Worm (Caenorhabditis elegans) whole organism, L3 larva: ENCODE data around the gene nspd-4.
A peak's percentile ranks its signal among the peaks of the same experiment; 100 is the strongest.

Experiments
- aly-2 ChIP-seq: fragments of 150-350 bp; optimal IDR thresholded peaks from 2 replicates; lab custom pipeline; 2014; ENCODE audit warnings: missing biosample characterization, missing genetic modification characterization
- ama-1 ChIP-seq: fragments of 150-350 bp; optimal IDR thresholded peaks from 2 replicates; lab custom pipeline; 2018
- ceh-16 ChIP-seq: sonication (generic microtip); optimal IDR thresholded peaks from 2 replicates; lab custom pipeline; 2017; ENCODE audit warnings: missing biosample characterization, missing genetic modification characterization
- ceh-82 ChIP-seq: fragments of 150-350 bp; optimal IDR thresholded peaks from 2 replicates; lab custom pipeline; 2014; ENCODE audit warnings: missing biosample characterization, missing genetic modification characterization
- ceh-9 ChIP-seq: sonication (generic microtip); optimal IDR thresholded peaks from 2 replicates; lab custom pipeline; 2018; ENCODE audit warnings: missing biosample characterization, missing genetic modification characterization
- daf-12 ChIP-seq: fragments of 150-350 bp; optimal IDR thresholded peaks from 2 replicates; lab custom pipeline; 2014; ENCODE audit warnings: missing biosample characterization, missing genetic modification reagents, missing genetic modification characterization
- egl-27 ChIP-seq: sonication (generic microtip); optimal IDR thresholded peaks from 4 replicates; lab custom pipeline; 2017; ENCODE audit warnings: missing biosample characterization, missing genetic modification reagents, missing genetic modification characterization
- egl-5 ChIP-seq: fragments of 150-350 bp; optimal IDR thresholded peaks from 2 replicates; lab custom pipeline; 2017; ENCODE audit warnings: missing biosample characterization, missing genetic modification reagents, missing genetic modification characterization, inconsistent platforms
- elt-1 ChIP-seq: fragments of 150-350 bp; optimal IDR thresholded peaks from 2 replicates; lab custom pipeline; 2014; ENCODE audit warnings: missing biosample characterization, missing genetic modification characterization
- elt-2 ChIP-seq: sonication (generic microtip); optimal IDR thresholded peaks from 2 replicates; lab custom pipeline; 2016; ENCODE audit warnings: missing genetic modification reagents, mild to moderate bottlenecking, missing genetic modification characterization, missing compliant biosample characterization
- elt-3 ChIP-seq, 3 experiments: fragments of 150-350 bp in 1 of 3; sonication (generic microtip) in 2 of 3; optimal IDR thresholded peaks; 2 replicates in 2 of 3; 4 replicates in 1 of 3; lab custom pipeline; 2014 to 2017; ENCODE audit warnings: missing biosample characterization in 3 of 3, missing genetic modification characterization in 3 of 3
- eor-1 ChIP-seq, 2 experiments: fragments of 150-350 bp; optimal IDR thresholded peaks; 2 replicates each; lab custom pipeline; 2014 to 2018; ENCODE audit warnings: missing biosample characterization in 2 of 2, missing genetic modification characterization in 2 of 2
- fkh-10 ChIP-seq: sonication (generic microtip); optimal IDR thresholded peaks from 2 replicates; lab custom pipeline; 2017; ENCODE audit warnings: missing biosample characterization, missing genetic modification reagents, missing genetic modification characterization
- fos-1 ChIP-seq: fragments of 150-350 bp; optimal IDR thresholded peaks from 2 replicates; lab custom pipeline; 2014; ENCODE audit warnings: missing biosample characterization, missing genetic modification characterization
- hmg-11 ChIP-seq: sonication (generic microtip); optimal IDR thresholded peaks from 2 replicates; lab custom pipeline; 2016; ENCODE audit warnings: missing genetic modification characterization, missing compliant biosample characterization
- jun-1 ChIP-seq: fragments of 150-350 bp; optimal IDR thresholded peaks from 2 replicates; lab custom pipeline; 2014; ENCODE audit warnings: missing biosample characterization, missing genetic modification reagents, missing genetic modification characterization
- lin-15B ChIP-seq: fragments of 150-350 bp; optimal IDR thresholded peaks from 2 replicates; lab custom pipeline; 2014; ENCODE audit warnings: missing biosample characterization, missing genetic modification characterization
- lin-39 ChIP-seq: fragments of 150-350 bp; optimal IDR thresholded peaks from 2 replicates; lab custom pipeline; 2018; ENCODE audit warnings: missing biosample characterization, missing genetic modification reagents, missing genetic modification characterization
- lsy-12 ChIP-seq: sonication (generic microtip); optimal IDR thresholded peaks from 2 replicates; lab custom pipeline; 2016; ENCODE audit warnings: mild to moderate bottlenecking, missing genetic modification characterization, missing compliant biosample characterization
- mdl-1 ChIP-seq: fragments of 150-350 bp; optimal IDR thresholded peaks from 2 replicates; lab custom pipeline; 2014; ENCODE audit warnings: missing biosample characterization, missing genetic modification characterization
- mml-1 ChIP-seq: fragments of 150-350 bp; sonication (generic microtip); optimal IDR thresholded peaks from 3 replicates; lab custom pipeline; 2014; ENCODE audit warnings: missing biosample characterization, missing genetic modification characterization
- nfya-1 ChIP-seq: sonication (generic microtip); optimal IDR thresholded peaks from 2 replicates; lab custom pipeline; 2017; ENCODE audit warnings: missing genetic modification characterization, mild to moderate bottlenecking, missing compliant biosample characterization, antibody characterized with exemption, moderate library complexity; ENCODE audit not compliant: insufficient read depth
- nhr-11 ChIP-seq: fragments of 150-350 bp; optimal IDR thresholded peaks from 2 replicates; lab custom pipeline; 2014; ENCODE audit warnings: missing biosample characterization, missing genetic modification characterization
- nhr-12 ChIP-seq: fragments of 150-350 bp; optimal IDR thresholded peaks from 2 replicates; lab custom pipeline; 2014; ENCODE audit warnings: missing biosample characterization, missing genetic modification characterization
- nhr-23 ChIP-seq: fragments of 150-350 bp; optimal IDR thresholded peaks from 2 replicates; lab custom pipeline; 2014; ENCODE audit warnings: missing biosample characterization, missing genetic modification reagents, missing genetic modification characterization
- nhr-237 ChIP-seq: fragments of 150-350 bp; optimal IDR thresholded peaks from 2 replicates; lab custom pipeline; 2014; ENCODE audit warnings: missing biosample characterization, missing genetic modification characterization
- nhr-25 ChIP-seq: sonication (generic microtip); optimal IDR thresholded peaks from 2 replicates; lab custom pipeline; 2017; ENCODE audit warnings: missing biosample characterization, missing genetic modification characterization
- nhr-28 ChIP-seq: fragments of 150-350 bp; optimal IDR thresholded peaks from 2 replicates; lab custom pipeline; 2014; ENCODE audit warnings: missing biosample characterization, missing genetic modification characterization
- nhr-43 ChIP-seq: sonication (generic microtip); optimal IDR thresholded peaks from 2 replicates; lab custom pipeline; 2016; ENCODE audit warnings: mild to moderate bottlenecking, missing genetic modification characterization, missing compliant biosample characterization; ENCODE audit not compliant: poor library complexity, severe bottlenecking
- nhr-76 ChIP-seq: fragments of 150-350 bp; sonication (generic microtip); optimal IDR thresholded peaks from 5 replicates; lab custom pipeline; 2014; ENCODE audit warnings: missing biosample characterization, missing genetic modification characterization
- nhr-77 ChIP-seq: fragments of 150-350 bp; optimal IDR thresholded peaks from 2 replicates; lab custom pipeline; 2014; ENCODE audit warnings: missing biosample characterization, missing genetic modification characterization
- pha-4 ChIP-seq: fragments of 150-350 bp; optimal IDR thresholded peaks from 2 replicates; lab custom pipeline; 2014; ENCODE audit warnings: missing biosample characterization, missing genetic modification reagents, missing genetic modification characterization
- pqm-1 ChIP-seq: fragments of 150-350 bp; optimal IDR thresholded peaks from 2 replicates; lab custom pipeline; 2017; ENCODE audit warnings: missing biosample characterization, missing genetic modification characterization, inconsistent platforms
- sea-2 ChIP-seq: fragments of 150-350 bp; sonication (generic microtip); optimal IDR thresholded peaks from 4 replicates; lab custom pipeline; 2014; ENCODE audit warnings: missing biosample characterization, missing genetic modification reagents, missing genetic modification characterization
- skn-1 ChIP-seq: fragments of 150-350 bp; optimal IDR thresholded peaks from 2 replicates; lab custom pipeline; 2014; ENCODE audit warnings: missing biosample characterization, missing genetic modification characterization
- snpc-4 ChIP-seq: fragments of 150-350 bp; optimal IDR thresholded peaks from 2 replicates; lab custom pipeline; 2014; ENCODE audit warnings: missing biosample characterization, missing genetic modification characterization
- tbx-2 ChIP-seq: sonication (generic microtip); optimal IDR thresholded peaks from 2 replicates; lab custom pipeline; 2016; ENCODE audit warnings: mild to moderate bottlenecking, missing genetic modification characterization, missing compliant biosample characterization
- unc-39 ChIP-seq: sonication (generic microtip); optimal IDR thresholded peaks from 4 replicates; lab custom pipeline; 2017; ENCODE audit warnings: missing biosample characterization, missing genetic modification characterization
- unc-62 ChIP-seq: fragments of 150-350 bp; sonication (generic microtip); optimal IDR thresholded peaks from 4 replicates; lab custom pipeline; 2014; ENCODE audit warnings: missing biosample characterization, missing genetic modification reagents, missing genetic modification characterization
- zag-1 ChIP-seq: fragments of 150-350 bp; optimal IDR thresholded peaks from 2 replicates; lab custom pipeline; 2014; ENCODE audit warnings: missing biosample characterization, missing genetic modification characterization
- ztf-11 ChIP-seq: fragments of 150-350 bp; optimal IDR thresholded peaks from 2 replicates; lab custom pipeline; 2014; ENCODE audit warnings: missing biosample characterization, missing genetic modification characterization
- ztf-4 ChIP-seq: fragments of 150-350 bp; optimal IDR thresholded peaks from 2 replicates; lab custom pipeline; 2014; ENCODE audit warnings: missing biosample characterization, missing genetic modification characterization

Gene nspd-4

ce11 chrII:4883412-4883811, 41.0 kb downstream of the nspd-4 start, which contains the start of gene gst-8:
Gene gst-8, plus strand, starts transcription at chrII:4883712.
- no peak for TF ChIP-seq nhr-76 (tag; lab: Kevin White, UChicago)
- no peak for TF ChIP-seq skn-1 (tag; lab: Kevin White, UChicago)
- TF ChIP-seq unc-62 (GFP tag; lab: Kevin White, UChicago): no peak
- peak; percentile 24 for TF ChIP-seq elt-2
- TF ChIP-seq nhr-12 (tag; lab: Kevin White, UChicago): no peak
- TF ChIP-seq mdl-1 (tag; lab: Kevin White, UChicago): no peak
- TF ChIP-seq lsy-12: no peak
- TF ChIP-seq, all 47 proteins: peak for 1

ce11 chrII:4884403-4884802, 42.0 kb downstream of the nspd-4 start:
- TF ChIP-seq ztf-4 (no peak), pha-4 (no peak), snpc-4 (no peak), egl-27 (no peak), nfya-1 (tag; lab: Kevin White, UChicago) (no peak), fkh-10 (GFP tag; lab: Kevin White, UChicago) (no peak), ama-1 (no peak), nhr-77 (tag; lab: Kevin White, UChicago) (no peak), pqm-1 (tag; lab: Kevin White, UChicago) (no peak), ceh-9 (tag; lab: Kevin White, UChicago) (no peak), nhr-23 (tag; lab: Kevin White, UChicago) (no peak), jun-1 (tag; lab: Kevin White, UChicago) (no peak), hmg-11 (tag; lab: Kevin White, UChicago) (no peak), lsy-12 (no peak), nhr-76 (tag; lab: Kevin White, UChicago) (no peak), daf-12 (tag; lab: Kevin White, UChicago) (no peak), ceh-16 (tag; lab: Kevin White, UChicago) (no peak), tbx-2 (no peak), nhr-43 (tag; lab: Kevin White, UChicago) (no peak)

ce11 chrII:4885976-4886375, 43.6 kb downstream of the nspd-4 start, which contains the start of gene R05F9.7:
Gene R05F9.7, plus strand, starts transcription at chrII:4886276.
- TF ChIP-seq unc-62 (GFP tag; lab: Kevin White, UChicago) (no peak), daf-12 (tag; lab: Kevin White, UChicago) (no peak), ama-1 (no peak), nhr-237 (tag; lab: Kevin White, UChicago) (no peak), fos-1 (tag; lab: Kevin White, UChicago) (no peak), ztf-11 (tag; lab: Kevin White, UChicago) (no peak), skn-1 (tag; lab: Kevin White, UChicago) (no peak), elt-3 (tag; optimal IDR thresholded peaks at IDR 0.05; lab: Kevin White, UChicago) (no peak), eor-1 (tag; optimal IDR thresholded peaks at IDR 0.05; lab: Kevin White, UChicago) (no peak)

- TF ChIP-seq unc-62 (GFP tag; lab: Kevin White, UChicago): no peak
- no peak for TF ChIP-seq mml-1
- TF ChIP-seq nhr-28: no peak
- TF ChIP-seq unc-39: no peak
- no peak for TF ChIP-seq nhr-11
- TF ChIP-seq nhr-76 (tag; lab: Kevin White, UChicago): no peak
- TF ChIP-seq pha-4: peak; percentile 80
- no peak for TF ChIP-seq elt-3 (tag; optimal IDR thresholded peaks at IDR 0.05; lab: Kevin White, UChicago)
- TF ChIP-seq fkh-10 (GFP tag; lab: Kevin White, UChicago): no peak
- no peak for TF ChIP-seq skn-1 (tag; lab: Kevin White, UChicago)
- TF ChIP-seq eor-1 (tag; optimal IDR thresholded peaks at IDR 0.05; lab: Kevin White, UChicago): no peak
- no peak for TF ChIP-seq jun-1 (tag; lab: Kevin White, UChicago)
- TF ChIP-seq egl-5 (tag; lab: Kevin White, UChicago): no peak
- no peak for TF ChIP-seq nhr-77 (tag; lab: Kevin White, UChicago)
- TF ChIP-seq nhr-23 (tag; lab: Kevin White, UChicago): no peak
- TF ChIP-seq nhr-25 (tag; lab: Kevin White, UChicago): no peak
- no peak for TF ChIP-seq nhr-12 (tag; lab: Kevin White, UChicago)
- no peak for TF ChIP-seq daf-12 (tag; lab: Kevin White, UChicago)
- TF ChIP-seq sea-2 (GFP tag; lab: Kevin White, UChicago): no peak
- no peak for TF ChIP-seq ceh-16 (tag; lab: Kevin White, UChicago)
- TF ChIP-seq ceh-9 (tag; lab: Kevin White, UChicago): no peak
- no peak for TF ChIP-seq mdl-1 (tag; lab: Kevin White, UChicago)
- no peak for TF ChIP-seq ceh-82 (tag; lab: Kevin White, UChicago)
- peak; percentile 2 for TF ChIP-seq lin-39 (tag; lab: Kevin White, UChicago)
- TF ChIP-seq elt-1 (tag; lab: Kevin White, UChicago): no peak
- peak; percentile 36 for TF ChIP-seq nfya-1 (tag; lab: Kevin White, UChicago)
- no peak for TF ChIP-seq aly-2 (tag; lab: Kevin White, UChicago)
- TF ChIP-seq ama-1: peak; percentile 16
- TF ChIP-seq pqm-1 (tag; lab: Kevin White, UChicago): no peak
- TF ChIP-seq nhr-237 (tag; lab: Kevin White, UChicago): no peak
- TF ChIP-seq fos-1 (tag; lab: Kevin White, UChicago): no peak
- no peak for TF ChIP-seq lsy-12
- TF ChIP-seq zag-1 (tag; lab: Kevin White, UChicago): no peak
- no peak for TF ChIP-seq lin-15B
Observed at ce11 chrII:4888527-4889487, 46.4 kb downstream of the nspd-4 start, which contains the start of gene pgm-1. Gene pgm-1, plus strand, starts transcription at chrII:4889437.
